Worm (Caenorhabditis elegans) whole organism, young adult: ENCODE results near the gene secs-1.

Experiments used
- B0019.2 ChIP-seq: fragments of 200-800 bp; sonication (Bioruptor generic); conservative IDR thresholded peaks from 2 replicates; pipeline ENCODE4 v1.3.6; 2022; ENCODE audit warnings: missing genetic modification reagents, missing genetic modification characterization, missing compliant biosample characterization
- C06A6.2 ChIP-seq: fragments of 200-800 bp; sonication (Bioruptor generic); conservative IDR thresholded peaks from 2 replicates; pipeline ENCODE4 v1.3.6; 2022; ENCODE audit warnings: missing genetic modification characterization, missing compliant biosample characterization
- C17E4.6 ChIP-seq: fragments of 200-800 bp; sonication (Bioruptor generic); IDR thresholded peaks from 2 replicates; pipeline ENCODE4 v1.3.6; 2022; ENCODE audit warnings: missing genetic modification reagents, missing genetic modification characterization, missing compliant biosample characterization
- D2030.7 ChIP-seq: fragments of 200-800 bp; sonication (Bioruptor generic); IDR thresholded peaks from 2 replicates; pipeline ENCODE4 v1.3.6; 2022; ENCODE audit warnings: missing genetic modification reagents, missing genetic modification characterization, missing compliant biosample characterization
- F23B12.7 ChIP-seq: sonication (generic microtip); optimal IDR thresholded peaks from 2 replicates; lab custom pipeline; 2017; ENCODE audit warnings: missing genetic modification characterization, mild to moderate bottlenecking, missing compliant biosample characterization, antibody characterized with exemption, moderate library complexity; ENCODE audit not compliant: insufficient read depth
- K11D2.4 ChIP-seq: fragments of 200-800 bp; sonication (Bioruptor generic); IDR thresholded peaks from 2 replicates; pipeline ENCODE4 v1.3.6; 2022; ENCODE audit warnings: missing genetic modification reagents, missing genetic modification characterization, missing compliant biosample characterization
- Y67H2A.10 ChIP-seq: fragments of 200-800 bp; sonication (Bioruptor generic); conservative IDR thresholded peaks from 2 replicates; pipeline ENCODE4 v1.3.6; 2022; ENCODE audit warnings: missing genetic modification reagents, missing genetic modification characterization, missing compliant biosample characterization
- ZK185.1 ChIP-seq: sonication (generic microtip); optimal IDR thresholded peaks from 2 replicates; lab custom pipeline; 2016; ENCODE audit warnings: mild to moderate bottlenecking, missing genetic modification characterization, missing compliant biosample characterization; ENCODE audit not compliant: poor library complexity, severe bottlenecking
- ama-1 ChIP-seq, 3 experiments: fragments of 150-350 bp in 1 of 3; sonication (generic microtip) in 2 of 3; optimal IDR thresholded peaks; 2 replicates each; lab custom pipeline; 2014 to 2018; ENCODE audit warnings: missing biosample characterization in 2 of 3, missing genetic modification characterization in 2 of 3, missing genetic modification reagents in 2 of 3
- cebp-2 ChIP-seq: fragments of 200-800 bp; sonication (Bioruptor generic); IDR thresholded peaks from 2 replicates; pipeline ENCODE4 v1.3.6; 2022; ENCODE audit warnings: missing genetic modification characterization, missing compliant biosample characterization
- ceh-40 ChIP-seq: fragments of 200-800 bp; sonication (Bioruptor generic); IDR thresholded peaks from 2 replicates; pipeline ENCODE4 v1.3.6; 2022; ENCODE audit warnings: missing genetic modification characterization, missing compliant biosample characterization
- ceh-58 ChIP-seq: fragments of 200-800 bp; sonication (Bioruptor generic); IDR thresholded peaks from 2 replicates; pipeline ENCODE4 v1.3.6; 2022; ENCODE audit warnings: missing genetic modification characterization, missing compliant biosample characterization
- chd-7 ChIP-seq: sonication (generic microtip); optimal IDR thresholded peaks from 2 replicates; lab custom pipeline; 2016; ENCODE audit warnings: mild to moderate bottlenecking, missing genetic modification characterization, moderate library complexity, missing compliant biosample characterization
- die-1 ChIP-seq: sonication (generic microtip); optimal IDR thresholded peaks from 2 replicates; lab custom pipeline; 2016; ENCODE audit warnings: missing genotype, mild to moderate bottlenecking, missing genetic modification characterization, missing compliant biosample characterization
- ekl-4 ChIP-seq: fragments of 200-800 bp; sonication (Bioruptor generic); IDR thresholded peaks from 2 replicates; pipeline ENCODE4 v1.3.6; 2022; ENCODE audit warnings: missing genetic modification reagents, missing genetic modification characterization, missing compliant biosample characterization
- hrde-1 ChIP-seq: sonication (generic microtip); optimal IDR thresholded peaks from 2 replicates; lab custom pipeline; 2016; ENCODE audit warnings: missing genetic modification characterization, mild to moderate bottlenecking, missing compliant biosample characterization, moderate library complexity, missing genotype, missing genetic modification reagents, borderline replicate concordance
- lag-1 ChIP-seq: fragments of 200-800 bp; sonication (Bioruptor generic); IDR thresholded peaks from 2 replicates; pipeline ENCODE4 v1.3.6; 2022; ENCODE audit warnings: missing genetic modification reagents, missing genetic modification characterization, missing compliant biosample characterization
- let-607 ChIP-seq, 2 experiments: fragments of 200-800 bp in 1 of 2; sonication (Bioruptor generic) in 1 of 2; sonication (generic microtip) in 1 of 2; optimal IDR thresholded peaks; 2 replicates each; lab custom pipeline; 2016 to 2018; ENCODE audit warnings: mild to moderate bottlenecking in 2 of 2, missing compliant biosample characterization in 2 of 2, missing genetic modification characterization in 2 of 2, moderate library complexity in 2 of 2, missing genotype in 1 of 2
- lsy-27 ChIP-seq: sonication (generic microtip); optimal IDR thresholded peaks from 2 replicates; lab custom pipeline; 2017; ENCODE audit warnings: missing genetic modification characterization, mild to moderate bottlenecking, missing compliant biosample characterization, antibody characterized with exemption, missing genotype, borderline replicate concordance; ENCODE audit not compliant: insufficient read depth
- nhr-120 ChIP-seq: fragments of 200-800 bp; sonication (Bioruptor generic); IDR thresholded peaks from 2 replicates; pipeline ENCODE4 v1.3.6; 2022; ENCODE audit warnings: missing genetic modification characterization, missing compliant biosample characterization
- nhr-179 ChIP-seq: sonication (generic microtip); optimal IDR thresholded peaks from 2 replicates; lab custom pipeline; 2016; ENCODE audit warnings: mild to moderate bottlenecking, missing genetic modification characterization, missing compliant biosample characterization
- nhr-27 ChIP-seq: fragments of 200-800 bp; sonication (Bioruptor generic); optimal IDR thresholded peaks from 2 replicates; lab custom pipeline; 2018; ENCODE audit warnings: mild to moderate bottlenecking, missing genetic modification characterization, moderate library complexity, missing compliant biosample characterization
- nhr-80 ChIP-seq: sonication (generic microtip); optimal IDR thresholded peaks from 2 replicates; lab custom pipeline; 2016; ENCODE audit warnings: missing genetic modification characterization, missing compliant biosample characterization
- pbrm-1 ChIP-seq: fragments of 200-800 bp; sonication (Bioruptor generic); IDR thresholded peaks from 2 replicates; pipeline ENCODE4 v1.3.6; 2022; ENCODE audit warnings: missing genetic modification reagents, missing genetic modification characterization, missing compliant biosample characterization
- repo-1 ChIP-seq: sonication (generic microtip); optimal IDR thresholded peaks from 2 replicates; lab custom pipeline; 2017; ENCODE audit warnings: mild to moderate bottlenecking, missing genetic modification characterization, missing compliant biosample characterization
- rpc-1 ChIP-seq, 2 experiments: fragments of 150-350 bp in 1 of 2; sonication (generic microtip) in 1 of 2; optimal IDR thresholded peaks; 2 replicates each; lab custom pipeline; 2014 to 2018; ENCODE audit warnings: missing biosample characterization in 1 of 2, missing genetic modification characterization in 1 of 2, missing genetic modification reagents in 1 of 2, missing genotype in 1 of 2
- somi-1 ChIP-seq: fragments of 200-800 bp; sonication (Bioruptor generic); optimal IDR thresholded peaks from 2 replicates; lab custom pipeline; 2018; ENCODE audit warnings: mild to moderate bottlenecking, missing genetic modification characterization, missing compliant biosample characterization
- sptf-2 ChIP-seq: fragments of 200-800 bp; sonication (Bioruptor generic); optimal IDR thresholded peaks from 2 replicates; lab custom pipeline; 2018; ENCODE audit warnings: mild to moderate bottlenecking, missing genetic modification characterization, missing compliant biosample characterization
- tlf-1 ChIP-seq: fragments of 200-800 bp; sonication (Bioruptor generic); optimal IDR thresholded peaks from 2 replicates; lab custom pipeline; 2018; ENCODE audit warnings: mild to moderate bottlenecking, missing genetic modification characterization, missing compliant biosample characterization
- unc-130 ChIP-seq: sonication (generic microtip); optimal IDR thresholded peaks from 2 replicates; lab custom pipeline; 2016; ENCODE audit warnings: missing genetic modification reagents, missing genetic modification characterization, missing compliant biosample characterization
- zfh-2 ChIP-seq: fragments of 200-800 bp; sonication (Bioruptor generic); conservative IDR thresholded peaks from 2 replicates; pipeline ENCODE4 v1.3.6; 2022; ENCODE audit warnings: missing genetic modification reagents, missing genetic modification characterization, missing compliant biosample characterization
- zim-3 ChIP-seq: sonication (generic microtip); optimal IDR thresholded peaks from 2 replicates; lab custom pipeline; 2017; ENCODE audit warnings: mild to moderate bottlenecking, missing genetic modification characterization, moderate library complexity, missing compliant biosample characterization
- ztf-18 ChIP-seq: sonication (generic microtip); optimal IDR thresholded peaks from 2 replicates; lab custom pipeline; 2016; ENCODE audit warnings: missing genotype, mild to moderate bottlenecking, missing genetic modification characterization, missing compliant biosample characterization
- ztf-3 ChIP-seq: fragments of 200-800 bp; sonication (Bioruptor generic); optimal IDR thresholded peaks from 2 replicates; lab custom pipeline; 2018; ENCODE audit warnings: mild to moderate bottlenecking, missing genetic modification characterization, missing compliant biosample characterization
- ztf-6 ChIP-seq: fragments of 200-800 bp; sonication (Bioruptor generic); IDR thresholded peaks from 2 replicates; pipeline ENCODE4 v1.3.6; 2022; ENCODE audit warnings: missing genetic modification reagents, missing genetic modification characterization, missing compliant biosample characterization

Gene secs-1

DNA sequence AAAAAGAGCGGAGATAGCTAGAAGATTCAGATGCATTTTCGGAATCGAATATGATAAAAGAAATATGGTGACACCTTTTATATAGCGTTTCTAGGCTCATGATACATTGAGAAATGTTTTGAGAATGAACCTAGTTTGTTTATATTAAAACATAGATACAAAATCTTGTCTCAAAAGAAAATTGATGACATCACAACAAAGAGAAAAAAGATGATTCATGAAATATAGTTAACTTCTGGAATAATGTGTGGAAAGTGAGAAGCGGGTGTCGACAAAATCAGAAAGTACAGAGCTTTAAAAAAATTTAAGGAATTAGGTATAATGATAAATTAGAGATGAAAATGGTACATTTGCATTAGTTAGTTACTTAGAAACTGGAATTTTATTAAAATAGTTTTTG, 11.5 kb downstream of the secs-1 start, which contains the start of gene D1054.10:
Gene D1054.10, minus strand, starts transcription at position 101 of the 400 bp plus-strand sequence.
- no peak for TF ChIP-seq sptf-2
- no peak for TF ChIP-seq F23B12.7 (tag; lab: Kevin White, UChicago)
- no peak for TF ChIP-seq lsy-27 (tag; lab: Kevin White, UChicago)
- TF ChIP-seq let-607 (tag; optimal IDR thresholded peaks at IDR 0.05; lab: Kevin White, UChicago), result no peak
- TF ChIP-seq D2030.7 (GFP tag; lab: Robert Waterston, UW), result no peak
- TF ChIP-seq ZK185.1 (tag; lab: Kevin White, UChicago), result no peak
- no peak for TF ChIP-seq C17E4.6 (GFP tag; lab: Robert Waterston, UW)
- TF ChIP-seq repo-1 (tag; lab: Kevin White, UChicago), result no peak
- no peak for TF ChIP-seq nhr-179 (tag; lab: Kevin White, UChicago)
- TF ChIP-seq nhr-80 (tag; lab: Kevin White, UChicago), result no peak
- TF ChIP-seq zim-3 (tag; lab: Kevin White, UChicago), result no peak
- no peak for TF ChIP-seq cebp-2 (GFP tag; lab: Robert Waterston, UW)
- no peak for TF ChIP-seq pbrm-1
- no peak for TF ChIP-seq ztf-3 (GFP tag; lab: Kevin White, UChicago)
- no peak for TF ChIP-seq hrde-1 (tag; lab: Kevin White, UChicago)
- TF ChIP-seq ztf-6 (GFP tag; lab: Robert Waterston, UW), result no peak
- TF ChIP-seq B0019.2 (GFP tag; lab: Robert Waterston, UW), result no peak

DNA sequence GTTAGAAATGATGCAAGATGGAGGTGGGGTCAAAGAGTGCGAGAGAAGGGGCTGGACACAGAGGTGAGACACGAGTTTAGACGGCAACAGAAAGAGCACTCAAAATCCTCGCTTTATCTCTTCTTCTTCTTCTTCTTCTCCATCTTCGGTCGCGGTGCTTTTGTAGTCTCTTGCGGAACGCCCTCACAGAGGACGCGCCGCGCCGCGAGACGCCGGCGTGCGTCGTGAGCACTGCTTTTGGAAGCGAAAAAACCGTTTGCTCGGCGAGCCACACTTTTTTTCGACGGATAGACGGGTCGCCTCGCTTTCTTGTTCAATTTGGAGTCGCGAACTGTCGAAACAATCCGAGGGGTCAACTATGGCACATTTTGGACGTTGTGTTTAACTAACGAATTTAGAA, 13.4 kb downstream of the secs-1 start, which contains the start of gene D1054.9:
Gene D1054.9, minus strand, starts transcription at position 137 of the 400 bp plus-strand sequence.
- TF ChIP-seq ceh-58, result no peak
- peak; percentile 89 for TF ChIP-seq zfh-2 (GFP tag; lab: Robert Waterston, UW)

- TF ChIP-seq ceh-40 (GFP tag; lab: Robert Waterston, UW) (no peak), zfh-2 (GFP tag; lab: Robert Waterston, UW) (no peak), lsy-27 (tag; lab: Kevin White, UChicago) (no peak), somi-1 (GFP tag; lab: Kevin White, UChicago) (no peak), tlf-1 (GFP tag; lab: Kevin White, UChicago) (no peak), lag-1 (GFP tag; lab: Robert Waterston, UW) (no peak), die-1 (tag; lab: Kevin White, UChicago) (no peak)
These were observed 20.3 kb downstream of the secs-1 start, which contains the start of gene D1054.8 for ce11 chrV:10784011-10784410. D1054.8 (plus strand) TSS chrV:10784311.

DNA sequence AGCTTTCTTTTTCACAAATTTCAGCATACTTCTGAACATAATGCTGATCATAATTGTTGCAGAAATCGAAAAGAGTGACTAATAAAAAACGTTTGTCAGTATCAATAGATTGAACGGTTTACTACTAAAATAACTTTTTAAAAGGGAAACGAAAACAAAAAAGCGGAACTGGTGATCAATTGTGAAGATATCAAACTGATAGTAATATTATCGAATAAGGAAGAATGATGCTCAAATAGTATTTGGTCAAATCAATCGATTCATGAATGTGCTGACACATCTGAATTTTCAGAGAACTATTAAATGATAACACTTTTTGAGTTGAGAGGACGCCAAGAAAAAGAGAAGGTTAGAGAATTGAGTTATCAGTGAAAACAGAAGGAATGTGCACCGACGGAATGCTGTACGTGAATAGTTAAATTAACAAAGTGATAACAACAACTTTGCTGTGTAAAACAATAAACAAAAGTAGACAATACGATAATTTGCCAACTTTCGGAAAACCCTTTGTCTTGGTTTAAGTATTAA, 27.7 kb downstream of the secs-1 start, which contains the start of gene D1054.5:
Gene D1054.5, minus strand, starts transcription at position 51 of the 528 bp plus-strand sequence.
- TF ChIP-seq lag-1 (GFP tag; lab: Robert Waterston, UW), result no peak
- peak; percentile 78 for TF ChIP-seq nhr-80 (tag; lab: Kevin White, UChicago)
- no peak for TF ChIP-seq K11D2.4 (GFP tag; lab: Robert Waterston, UW)

- TF ChIP-seq C06A6.2 (GFP tag; lab: Robert Waterston, UW) (no peak), rpc-1 (optimal IDR thresholded peaks at IDR 0.05; lab: Kevin White, UChicago) (no peak), rpc-1 (tag; optimal IDR thresholded peaks at IDR 0.05; lab: Kevin White, UChicago) (no peak), ceh-40 (GFP tag; lab: Robert Waterston, UW) (no peak), ekl-4 (GFP tag; lab: Robert Waterston, UW) (no peak), nhr-27 (no peak), lsy-27 (tag; lab: Kevin White, UChicago) (no peak), unc-130 (no peak), Y67H2A.10 (GFP tag; lab: Robert Waterston, UW) (no peak), cebp-2 (GFP tag; lab: Robert Waterston, UW) (no peak), chd-7 (tag; lab: Kevin White, UChicago) (no peak), nhr-120 (GFP tag; lab: Robert Waterston, UW) (no peak), ztf-18 (no peak), F23B12.7 (tag; lab: Kevin White, UChicago) (no peak), ama-1 (optimal IDR thresholded peaks at IDR 0.05; lab: Kevin White, UChicago) (no peak), ama-1 (GFP tag; optimal IDR thresholded peaks at IDR 0.05; lab: Kevin White, UChicago) (no peak)
- TF ChIP-seq, all 124 proteins: peak for 0
These were observed 31.1 kb downstream of the secs-1 start for ce11 chrV:10773216-10773615.
